Fruit fly (Drosophila melanogaster) S2 (cell line): ENCODE data around the gene CG17712.

Source experiments
- CG8478 ChIP-seq: fragments of >200 bp; optimal IDR thresholded peaks from 2 replicates; lab custom pipeline; 2018
- CTCF ChIP-seq, 2 experiments: fragments of >200 bp; optimal IDR thresholded peaks; 2 replicates each; lab custom pipeline; 2018

dm6 chr2L:1758853-1759252, 6.9 kb upstream of the CG17712 start, which contains the start of gene CG17650:
- no peak for TF ChIP-seq CG8478
- no peak for TF ChIP-seq CTCF (optimal IDR thresholded peaks at IDR 0.05; lab: Kevin White, UChicago)
